Fruit fly (Drosophila melanogaster) whole organism, prepupa: ENCODE results near the gene Trm1.

Source experiments
- Blimp-1 ChIP-seq: fragments of 200-800 bp; sonication (Bioruptor generic); optimal IDR thresholded peaks from 3 replicates; lab custom pipeline; 2017; ENCODE audit warnings: missing biosample characterization, missing genetic modification characterization, mild to moderate bottlenecking, moderate library complexity, missing genetic modification reagents
- CG10631 ChIP-seq: fragments of 200-800 bp; sonication (Bioruptor generic); optimal IDR thresholded peaks from 2 replicates; lab custom pipeline; 2016; ENCODE audit warnings: missing biosample characterization, missing genetic modification characterization
- CG10669 ChIP-seq: fragments of 200-800 bp; sonication (Bioruptor generic); optimal IDR thresholded peaks from 3 replicates; lab custom pipeline; 2018; ENCODE audit warnings: missing biosample characterization, mild to moderate bottlenecking, missing genetic modification characterization, moderate library complexity
- CG11294 ChIP-seq: fragments of 200-800 bp; sonication (Bioruptor generic); IDR thresholded peaks from 2 replicates; pipeline ENCODE4 v1.3.6; 2022; ENCODE audit warnings: missing biosample characterization, missing genetic modification characterization
- CG11762 ChIP-seq: fragments of 200-800 bp; sonication (Bioruptor generic); optimal IDR thresholded peaks from 3 replicates; lab custom pipeline; 2016; ENCODE audit warnings: missing biosample characterization, missing genetic modification characterization; ENCODE audit not compliant: insufficient read depth
- CG15336 ChIP-seq: fragments of 200-800 bp; sonication (Bioruptor generic); IDR thresholded peaks from 2 replicates; pipeline ENCODE4 v1.3.6; 2022; ENCODE audit warnings: missing biosample characterization, missing genetic modification characterization
- CG16779 ChIP-seq: fragments of 200-800 bp; sonication (Bioruptor generic); optimal IDR thresholded peaks from 3 replicates; lab custom pipeline; 2017; ENCODE audit warnings: missing biosample characterization, mild to moderate bottlenecking, missing genetic modification characterization
- CG3032 ChIP-seq: fragments of 200-800 bp; optimal IDR thresholded peaks from 2 replicates; lab custom pipeline; 2019; ENCODE audit warnings: missing biosample characterization, mild to moderate bottlenecking, missing genetic modification characterization, moderate library complexity
- CG31627 ChIP-seq: fragments of 200-800 bp; sonication (Bioruptor generic); optimal IDR thresholded peaks from 3 replicates; lab custom pipeline; 2016; ENCODE audit warnings: missing biosample characterization, missing genetic modification characterization
- CG32006 ChIP-seq: fragments of 200-800 bp; sonication (Bioruptor generic); optimal IDR thresholded peaks from 3 replicates; lab custom pipeline; 2017; ENCODE audit warnings: missing biosample characterization, mild to moderate bottlenecking, missing genetic modification characterization
- CG34406 ChIP-seq: fragments of 200-800 bp; sonication (Bioruptor generic); optimal IDR thresholded peaks from 3 replicates; lab custom pipeline; 2016; ENCODE audit warnings: missing biosample characterization, missing genetic modification characterization
- CG3919 ChIP-seq: fragments of 200-800 bp; sonication (Bioruptor generic); optimal IDR thresholded peaks from 3 replicates; lab custom pipeline; 2016; ENCODE audit warnings: missing biosample characterization, missing genetic modification characterization
- CG6163 ChIP-seq: fragments of 200-800 bp; sonication (Bioruptor generic); IDR thresholded peaks from 3 replicates; pipeline ENCODE4 v1.3.6; 2022; ENCODE audit warnings: missing biosample characterization, missing genetic modification characterization
- CG6792 ChIP-seq: fragments of 200-800 bp; sonication (Bioruptor generic); optimal IDR thresholded peaks from 3 replicates; lab custom pipeline; 2016; ENCODE audit warnings: missing biosample characterization, missing genetic modification characterization
- CG6808 ChIP-seq: fragments of 200-800 bp; sonication (Bioruptor generic); optimal IDR thresholded peaks from 3 replicates; lab custom pipeline; 2017; ENCODE audit warnings: missing biosample characterization, missing genetic modification characterization, mild to moderate bottlenecking, moderate library complexity, missing genetic modification reagents
- CG6854 ChIP-seq: fragments of 200-800 bp; sonication (Bioruptor generic); optimal IDR thresholded peaks from 2 replicates; lab custom pipeline; 2017; ENCODE audit warnings: missing biosample characterization, mild to moderate bottlenecking, missing genetic modification characterization
- CG7368 ChIP-seq: fragments of 200-800 bp; sonication (Bioruptor generic); optimal IDR thresholded peaks from 3 replicates; lab custom pipeline; 2016; ENCODE audit warnings: missing biosample characterization, missing genetic modification characterization
- CG8119 ChIP-seq: fragments of 200-800 bp; sonication (Bioruptor generic); IDR thresholded peaks from 3 replicates; pipeline ENCODE4 v1.3.6; 2022; ENCODE audit warnings: missing biosample characterization, missing genetic modification characterization
- CG8632 ChIP-seq: fragments of 200-800 bp; sonication (Bioruptor generic); optimal IDR thresholded peaks from 3 replicates; lab custom pipeline; 2016; ENCODE audit warnings: missing biosample characterization, missing genetic modification characterization
- CG9139 ChIP-seq: fragments of 200-800 bp; sonication (Bioruptor generic); optimal IDR thresholded peaks from 3 replicates; lab custom pipeline; 2017; ENCODE audit warnings: missing biosample characterization, mild to moderate bottlenecking, missing genetic modification characterization
- Eip78C ChIP-seq: fragments of 200-800 bp; sonication (Bioruptor generic); peaks from one replicate; lab custom pipeline; 2016; ENCODE audit warnings: missing biosample characterization, missing genetic modification characterization
- Ets96B ChIP-seq: fragments of 200-800 bp; optimal IDR thresholded peaks from 2 replicates; lab custom pipeline; 2019; ENCODE audit warnings: missing biosample characterization, mild to moderate bottlenecking, missing genetic modification characterization, moderate library complexity
- Gug ChIP-seq: fragments of 200-800 bp; sonication (Bioruptor generic); IDR thresholded peaks from 2 replicates; pipeline ENCODE4 v1.3.6; 2022; ENCODE audit warnings: missing biosample characterization, missing genetic modification characterization
- Hr38 ChIP-seq: sonication (Bioruptor generic); optimal IDR thresholded peaks from 2 replicates; lab custom pipeline; 2016; ENCODE audit warnings: missing biosample characterization, missing genetic modification characterization
- Hr4 ChIP-seq: fragments of 200-800 bp; sonication (Bioruptor generic); optimal IDR thresholded peaks from 3 replicates; lab custom pipeline; 2016; ENCODE audit warnings: missing biosample characterization, missing genetic modification characterization
- Sox14 ChIP-seq: fragments of 200-800 bp; sonication (Bioruptor generic); optimal IDR thresholded peaks from 3 replicates; lab custom pipeline; 2016; ENCODE audit warnings: missing biosample characterization, missing genetic modification characterization
- Sox15 ChIP-seq: fragments of 200-800 bp; sonication (Bioruptor generic); optimal IDR thresholded peaks from 3 replicates; lab custom pipeline; 2016; ENCODE audit warnings: missing biosample characterization, missing genetic modification characterization
- achi ChIP-seq: fragments of 200-800 bp; sonication (Bioruptor generic); optimal IDR thresholded peaks from 3 replicates; lab custom pipeline; 2016; ENCODE audit warnings: missing biosample characterization, missing genetic modification characterization
- acj6 ChIP-seq: fragments of 200-800 bp; sonication (Bioruptor generic); optimal IDR thresholded peaks from 3 replicates; lab custom pipeline; 2016; ENCODE audit warnings: missing biosample characterization, missing genetic modification characterization
- eg ChIP-seq: fragments of 200-800 bp; sonication (Bioruptor generic); IDR thresholded peaks from 3 replicates; pipeline ENCODE4 v1.3.6; 2022; ENCODE audit warnings: missing biosample characterization, missing genetic modification characterization
- esn ChIP-seq: fragments of 200-800 bp; sonication (Bioruptor generic); optimal IDR thresholded peaks from 2 replicates; lab custom pipeline; 2016; ENCODE audit warnings: missing biosample characterization, mild to moderate bottlenecking, missing genetic modification characterization, moderate library complexity
- fd59A ChIP-seq: fragments of 200-800 bp; sonication (Bioruptor generic); optimal IDR thresholded peaks from 2 replicates; lab custom pipeline; 2017; ENCODE audit warnings: missing biosample characterization, mild to moderate bottlenecking, missing genetic modification characterization, missing genetic modification reagents
- fkh ChIP-seq: fragments of 200-800 bp; sonication (Bioruptor generic); optimal IDR thresholded peaks from 3 replicates; lab custom pipeline; 2017; ENCODE audit warnings: missing biosample characterization, mild to moderate bottlenecking, missing genetic modification characterization, moderate library complexity
- lz ChIP-seq: fragments of 200-800 bp; sonication (Bioruptor generic); optimal IDR thresholded peaks from 3 replicates; lab custom pipeline; 2016; ENCODE audit warnings: missing biosample characterization, missing genetic modification characterization
- spab ChIP-seq: fragments of 200-800 bp; sonication (Bioruptor generic); optimal IDR thresholded peaks from 2 replicates; lab custom pipeline; 2017; ENCODE audit warnings: missing biosample characterization, mild to moderate bottlenecking, missing genetic modification characterization, missing genetic modification reagents
- ss ChIP-seq, 2 experiments: fragments of 200-800 bp; sonication (Bioruptor generic); optimal IDR thresholded peaks; 2 replicates in 1 of 2; 3 replicates in 1 of 2; lab custom pipeline; 2017 to 2018; ENCODE audit warnings: mild to moderate bottlenecking in 2 of 2, missing biosample characterization in 2 of 2, missing genetic modification characterization in 2 of 2, moderate library complexity in 1 of 2
- svp ChIP-seq: fragments of 200-800 bp; sonication (Bioruptor generic); peaks from one replicate; lab custom pipeline; 2016; ENCODE audit warnings: missing biosample characterization, missing genetic modification characterization
- topi ChIP-seq: fragments of 200-800 bp; sonication (Bioruptor generic); optimal IDR thresholded peaks from 3 replicates; lab custom pipeline; 2016; ENCODE audit warnings: missing biosample characterization, missing genetic modification characterization

The Trm1 gene

dm6 chr2L:12427487-12428101 lies at the start of gene Trm1, which contains the start of gene CG5446 (continued):
- no peak for TF ChIP-seq spab (GFP tag; lab: Kevin White, UChicago)
- TF ChIP-seq Gug: no peak
- peak; percentile 82 for TF ChIP-seq CG10631
- TF ChIP-seq eg (GFP tag; lab: Robert Waterston, UW): peak; percentile 23; the same call in 1 of the 3 replicates
- peak; percentile 62 for TF ChIP-seq CG3919 (GFP tag; lab: Kevin White, UChicago)
- TF ChIP-seq Sox14: peak; percentile 18
- peak; percentile 45 for TF ChIP-seq CG16779 (tag; lab: Kevin White, UChicago)
- TF ChIP-seq CG6808 (GFP tag; lab: Kevin White, UChicago): peak; percentile 33
- peak; percentile 34 to 63 for TF ChIP-seq ss (GFP tag; optimal IDR thresholded peaks at IDR 0.05; lab: Kevin White, UChicago)
- TF ChIP-seq, all 60 proteins: peak for 45

- TF ChIP-seq Eip78C (GFP tag; lab: Kevin White, UChicago) (peak; percentile 72), CG9139 (GFP tag; lab: Kevin White, UChicago) (peak; percentile 1), CG6854 (GFP tag; lab: Kevin White, UChicago) (no peak), CG10669 (no peak)
Measured at dm6 chr2L:12392406-12392805, 35.4 kb upstream of the Trm1 start.

dm6 chr2L:12397974-12398373 lies 29.9 kb upstream of the Trm1 start, which contains the start of gene Pkd2:
Pkd2 (plus strand) TSS chr2L:12398274.
- TF ChIP-seq spab (GFP tag; lab: Kevin White, UChicago) (no peak), Sox14 (no peak), Eip78C (GFP tag; lab: Kevin White, UChicago) (no peak), ss (GFP tag; optimal IDR thresholded peaks at IDR 0.05; lab: Kevin White, UChicago) (no peak), CG16779 (tag; lab: Kevin White, UChicago) (no peak), CG11294 (no peak), lz (GFP tag; lab: Kevin White, UChicago) (no peak), CG8632 (GFP tag; lab: Kevin White, UChicago) (no peak), CG6163 (no peak)

dm6 chr2L:12404555-12405077 lies 23.2 kb upstream of the Trm1 start:
- TF ChIP-seq fkh (GFP tag; lab: Kevin White, UChicago): peak; percentile 28
- no peak for TF ChIP-seq CG10631

dm6 chr2L:12410679-12411078 lies 17.1 kb upstream of the Trm1 start:
- peak; percentile 51 for TF ChIP-seq Eip78C (GFP tag; lab: Kevin White, UChicago)
- no peak for TF ChIP-seq fd59A
- TF ChIP-seq Sox15 (GFP tag; lab: Kevin White, UChicago): no peak
- 0 out of 3 replicates have a peak, but pooled peaks have one; percentile 17 for TF ChIP-seq CG6163
- TF ChIP-seq CG3032: no peak
- no peak for TF ChIP-seq topi (GFP tag; lab: Kevin White, UChicago)
- TF ChIP-seq Hr4 (GFP tag; lab: Kevin White, UChicago): no peak
- no peak for TF ChIP-seq spab (GFP tag; lab: Kevin White, UChicago)
- TF ChIP-seq svp: peak; percentile 29
- TF ChIP-seq, all 60 proteins: peak for 3

- no peak for TF ChIP-seq spab (GFP tag; lab: Kevin White, UChicago)
- no peak for TF ChIP-seq CG31627
- TF ChIP-seq eg (GFP tag; lab: Robert Waterston, UW): peak; percentile 43; the same call in 1 of the 3 replicates
- no peak for TF ChIP-seq CG3919 (GFP tag; lab: Kevin White, UChicago)
- peak; percentile 39 for TF ChIP-seq CG32006 (GFP tag; lab: Kevin White, UChicago)
- no peak for TF ChIP-seq Sox15 (GFP tag; lab: Kevin White, UChicago)
- TF ChIP-seq achi (GFP tag; lab: Kevin White, UChicago): no peak
- TF ChIP-seq CG6792 (GFP tag; lab: Kevin White, UChicago): no peak
- TF ChIP-seq Hr38: no peak
- TF ChIP-seq CG11762: no peak
- peak; percentile 7 for TF ChIP-seq esn (GFP tag; lab: Kevin White, UChicago)
- peak; percentile 32 for TF ChIP-seq Hr4 (GFP tag; lab: Kevin White, UChicago)
- peak; percentile 11 for TF ChIP-seq CG10631
- TF ChIP-seq Ets96B (tag; lab: Kevin White, UChicago): peak; percentile 16
- TF ChIP-seq CG15336 (GFP tag; lab: Robert Waterston, UW): peak; percentile 44; the same call in 1 of the 2 replicates
- peak; percentile 53 for TF ChIP-seq svp
- TF ChIP-seq CG7368 (GFP tag; lab: Kevin White, UChicago): no peak
- TF ChIP-seq CG10669: peak; percentile 13
- TF ChIP-seq Blimp-1 (GFP tag; lab: Kevin White, UChicago): no peak
- TF ChIP-seq CG8119 (GFP tag; lab: Robert Waterston, UW): 0 out of 3 replicates have a peak, but pooled peaks have one; percentile 34
- no peak for TF ChIP-seq fkh (GFP tag; lab: Kevin White, UChicago)
- peak; percentile 46 for TF ChIP-seq Eip78C (GFP tag; lab: Kevin White, UChicago)
- TF ChIP-seq CG34406 (GFP tag; lab: Kevin White, UChicago): no peak
- TF ChIP-seq acj6 (GFP tag; lab: Kevin White, UChicago): no peak
Measured at dm6 chr2L:12413899-12414298, 13.9 kb upstream of the Trm1 start.
